Worm (Caenorhabditis elegans): ENCODE results near the gene appg-1.

Gene appg-1

ce11 chrII:10325615-10326232 is at the start of gene appg-1:
TSS of gene appg-1 (plus strand) at chrII:10326041.
- no peak for TF ChIP-seq ceh-83 (GFP tag; optimal IDR thresholded peaks at IDR 0.05)
- TF ChIP-seq ceh-43 (GFP tag; optimal IDR thresholded peaks at IDR 0.05), result no peak
- no peak for TF ChIP-seq sptf-1 (tag; optimal IDR thresholded peaks at IDR 0.05)
- no peak for TF ChIP-seq elt-1 (tag; optimal IDR thresholded peaks at IDR 0.05; ENCODE audit: borderline replicate concordance, insufficient read depth)
- no peak for TF ChIP-seq unc-120 (tag; optimal IDR thresholded peaks at IDR 0.05; ENCODE audit: poor library complexity, severe bottlenecking)
- no peak for TF ChIP-seq unc-39 (tag; optimal IDR thresholded peaks at IDR 0.05)
- no peak for TF ChIP-seq elt-3 (tag; optimal IDR thresholded peaks at IDR 0.05)
- TF ChIP-seq ztf-11 (tag; optimal IDR thresholded peaks at IDR 0.05), result no peak
- TF ChIP-seq M03D4.4 (tag; optimal IDR thresholded peaks at IDR 0.05), result no peak
- no peak for TF ChIP-seq nhr-2 (tag; optimal IDR thresholded peaks at IDR 0.05)
- TF ChIP-seq unc-62 (GFP tag; optimal IDR thresholded peaks at IDR 0.05), result no peak
- TF ChIP-seq pha-4 (tag; optimal IDR thresholded peaks at IDR 0.05), result no peak
- TF ChIP-seq ham-2 (GFP tag; optimal IDR thresholded peaks at IDR 0.05), result no peak
- no peak for TF ChIP-seq sem-2 (GFP tag; optimal IDR thresholded peaks at IDR 0.05)
- no peak for TF ChIP-seq nhr-76 (tag; optimal IDR thresholded peaks at IDR 0.05)

- TF ChIP-seq unc-62 (GFP tag; optimal IDR thresholded peaks at IDR 0.05), result no peak
- TF ChIP-seq ces-1 (GFP tag; optimal IDR thresholded peaks at IDR 0.05), result peak; percentile 29
Observed at ce11 chrII:10279561-10279960, 46.3 kb upstream of the appg-1 start, which contains the start of gene ZK971.1. TSS of gene ZK971.1 (minus strand) at chrII:10279661.

- no peak for TF ChIP-seq tbx-8 (GFP tag; optimal IDR thresholded peaks at IDR 0.05)
- TF ChIP-seq nhr-76 (tag; optimal IDR thresholded peaks at IDR 0.05), result no peak
- no peak for TF ChIP-seq lin-13 (tag; optimal IDR thresholded peaks at IDR 0.05)
- no peak for TF ChIP-seq nhr-237 (tag; optimal IDR thresholded peaks at IDR 0.05)
- no peak for TF ChIP-seq elt-3 (tag; optimal IDR thresholded peaks at IDR 0.05)
- TF ChIP-seq ceh-83 (GFP tag; optimal IDR thresholded peaks at IDR 0.05), result no peak
- no peak for TF ChIP-seq M03D4.4 (tag; optimal IDR thresholded peaks at IDR 0.05)
- no peak for TF ChIP-seq lsy-2 (tag; optimal IDR thresholded peaks at IDR 0.05)
- no peak for TF ChIP-seq mls-2 (tag; optimal IDR thresholded peaks at IDR 0.05)
- no peak for TF ChIP-seq unc-39 (tag; optimal IDR thresholded peaks at IDR 0.05)
- TF ChIP-seq ceh-43 (GFP tag; optimal IDR thresholded peaks at IDR 0.05), result no peak
- TF ChIP-seq nhr-2 (tag; optimal IDR thresholded peaks at IDR 0.05), result no peak
- TF ChIP-seq ceh-39 (tag; optimal IDR thresholded peaks at IDR 0.05), result no peak
- no peak for TF ChIP-seq nhr-12 (tag; optimal IDR thresholded peaks at IDR 0.05)
- TF ChIP-seq hlh-1 (tag; optimal IDR thresholded peaks at IDR 0.05), result no peak
- TF ChIP-seq ham-2 (GFP tag; optimal IDR thresholded peaks at IDR 0.05), result no peak
Observed at ce11 chrII:10281674-10282073, 44.2 kb upstream of the appg-1 start.

ce11 chrII:10283145-10283544 is 42.7 kb upstream of the appg-1 start:
- no peak for TF ChIP-seq elt-3 (tag; optimal IDR thresholded peaks at IDR 0.05)

ce11 chrII:10284991-10285390 is 40.9 kb upstream of the appg-1 start:
- TF ChIP-seq nhr-2 (tag; optimal IDR thresholded peaks at IDR 0.05), result no peak
- TF ChIP-seq tbx-8 (GFP tag; optimal IDR thresholded peaks at IDR 0.05), result no peak
- peak; percentile 26 for TF ChIP-seq ces-1 (GFP tag; optimal IDR thresholded peaks at IDR 0.05)
- no peak for TF ChIP-seq ceh-83 (GFP tag; optimal IDR thresholded peaks at IDR 0.05)
- no peak for TF ChIP-seq mab-5 (tag; optimal IDR thresholded peaks at IDR 0.05)
- no peak for TF ChIP-seq drap-1 (GFP tag; optimal IDR thresholded peaks at IDR 0.05)

- TF ChIP-seq elt-1 (tag; optimal IDR thresholded peaks at IDR 0.05; ENCODE audit: borderline replicate concordance, insufficient read depth), result peak; percentile 4
- no peak for TF ChIP-seq unc-62 (GFP tag; optimal IDR thresholded peaks at IDR 0.05)
- TF ChIP-seq ces-1 (GFP tag; optimal IDR thresholded peaks at IDR 0.05), result no peak
- no peak for TF ChIP-seq flh-1 (GFP tag; optimal IDR thresholded peaks at IDR 0.05)
Observed at ce11 chrII:10288926-10289325, 36.9 kb upstream of the appg-1 start.

- TF ChIP-seq hlh-1 (tag; optimal IDR thresholded peaks at IDR 0.05), result no peak
- no peak for TF ChIP-seq sptf-1 (tag; optimal IDR thresholded peaks at IDR 0.05)
- no peak for TF ChIP-seq mep-1 (tag; optimal IDR thresholded peaks at IDR 0.05)
- no peak for TF ChIP-seq ham-2 (GFP tag; optimal IDR thresholded peaks at IDR 0.05)
- TF ChIP-seq cnd-1 (tag; optimal IDR thresholded peaks at IDR 0.05), result no peak
- TF ChIP-seq ztf-11 (tag; optimal IDR thresholded peaks at IDR 0.05), result no peak
- no peak for TF ChIP-seq nhr-12 (tag; optimal IDR thresholded peaks at IDR 0.05)
- no peak for TF ChIP-seq mls-2 (tag; optimal IDR thresholded peaks at IDR 0.05)
- TF ChIP-seq unc-120 (tag; optimal IDR thresholded peaks at IDR 0.05; ENCODE audit: poor library complexity, severe bottlenecking), result no peak
- TF ChIP-seq elt-1 (tag; optimal IDR thresholded peaks at IDR 0.05; ENCODE audit: borderline replicate concordance, insufficient read depth), result no peak
- TF ChIP-seq lin-32 (GFP tag; optimal IDR thresholded peaks at IDR 0.05), result no peak
- TF ChIP-seq flh-1 (GFP tag; optimal IDR thresholded peaks at IDR 0.05), result no peak
Observed at ce11 chrII:10294262-10294661, 31.6 kb upstream of the appg-1 start.

Data from whole organism, mixed stage, embryonic.